Worm (Caenorhabditis elegans) whole organism, L4 larva: ENCODE results near the gene ckb-1.

Source experiments
- F10B5.3 ChIP-seq: sonication (generic microtip); optimal IDR thresholded peaks from 2 replicates; lab custom pipeline; 2016; ENCODE audit warnings: mild to moderate bottlenecking, missing genetic modification characterization, missing compliant biosample characterization
- T26A8.4 ChIP-seq: fragments of 200-800 bp; sonication (Bioruptor generic); IDR thresholded peaks from 2 replicates; pipeline ENCODE4 v1.3.6; 2022; ENCODE audit warnings: missing genetic modification characterization, missing compliant biosample characterization
- Y105C5A.15 ChIP-seq: fragments of 200-800 bp; sonication (Bioruptor generic); IDR thresholded peaks from 2 replicates; pipeline ENCODE4 v1.3.6; 2022; ENCODE audit warnings: missing genetic modification characterization, missing compliant biosample characterization
- Y48G9A.11 ChIP-seq: fragments of 200-800 bp; sonication (Bioruptor generic); IDR thresholded peaks from 2 replicates; pipeline ENCODE4 v1.3.6; 2022; ENCODE audit warnings: missing genetic modification reagents, missing genetic modification characterization, missing compliant biosample characterization
- Y5F2A.4 ChIP-seq: fragments of 200-800 bp; sonication (Bioruptor generic); optimal IDR thresholded peaks from 2 replicates; lab custom pipeline; 2018; ENCODE audit warnings: mild to moderate bottlenecking, missing genetic modification characterization, missing compliant biosample characterization
- ZK337.2 ChIP-seq: fragments of 200-800 bp; sonication (Bioruptor generic); IDR thresholded peaks from 2 replicates; pipeline ENCODE4 v1.3.6; 2022; ENCODE audit warnings: missing genetic modification reagents, missing genetic modification characterization, missing compliant biosample characterization
- aly-2 ChIP-seq: sonication (generic microtip); optimal IDR thresholded peaks from 2 replicates; lab custom pipeline; 2018; ENCODE audit warnings: missing biosample characterization, missing genetic modification characterization
- ama-1 ChIP-seq: fragments of 150-350 bp; optimal IDR thresholded peaks from 2 replicates; lab custom pipeline; 2014; ENCODE audit warnings: inconsistent platforms, mixed read lengths
- arid-1 ChIP-seq: fragments of 200-800 bp; sonication (Bioruptor generic); conservative IDR thresholded peaks from 2 replicates; pipeline ENCODE4 v1.3.6; 2022; ENCODE audit warnings: missing genetic modification reagents, missing genetic modification characterization, missing compliant biosample characterization
- ceh-20 ChIP-seq: fragments of 200-800 bp; sonication (Bioruptor generic); IDR thresholded peaks from 2 replicates; pipeline ENCODE4 v1.3.6; 2022; ENCODE audit warnings: missing genetic modification reagents, missing genetic modification characterization, missing compliant biosample characterization
- ctbp-1 ChIP-seq: fragments of 200-800 bp; sonication (Bioruptor generic); IDR thresholded peaks from 2 replicates; pipeline ENCODE4 v1.3.6; 2022; ENCODE audit warnings: missing genetic modification reagents, missing genetic modification characterization, missing compliant biosample characterization
- daf-8 ChIP-seq: fragments of 200-800 bp; sonication (Bioruptor generic); IDR thresholded peaks from 2 replicates; pipeline ENCODE4 v1.3.6; 2022; ENCODE audit warnings: missing genetic modification characterization, missing compliant biosample characterization
- dmd-6 ChIP-seq: fragments of 200-800 bp; sonication (Bioruptor generic); IDR thresholded peaks from 2 replicates; pipeline ENCODE4 v1.3.6; 2022; ENCODE audit warnings: missing genetic modification reagents, missing genetic modification characterization, missing compliant biosample characterization
- egl-43 ChIP-seq: fragments of 200-800 bp; sonication (Bioruptor generic); IDR thresholded peaks from 2 replicates; pipeline ENCODE4 v1.3.6; 2022; ENCODE audit warnings: missing genetic modification reagents, missing genetic modification characterization, missing compliant biosample characterization
- gei-8 ChIP-seq: fragments of 200-800 bp; sonication (Bioruptor generic); optimal IDR thresholded peaks from 2 replicates; lab custom pipeline; 2018; ENCODE audit warnings: mild to moderate bottlenecking, missing genetic modification characterization, missing compliant biosample characterization
- hif-1 ChIP-seq, 2 experiments: sonication (generic microtip); optimal IDR thresholded peaks; 2 replicates each; lab custom pipeline; 2016 to 2017; ENCODE audit warnings: missing compliant biosample characterization in 2 of 2, missing genetic modification characterization in 2 of 2, missing genetic modification reagents in 2 of 2, missing genotype in 2 of 2, mild to moderate bottlenecking in 1 of 2
- hmg-1.1 ChIP-seq: fragments of 200-800 bp; sonication (Bioruptor generic); IDR thresholded peaks from 2 replicates; pipeline ENCODE4 v1.3.6; 2022; ENCODE audit warnings: missing genetic modification reagents, missing genetic modification characterization, missing compliant biosample characterization
- lim-7 ChIP-seq: fragments of 200-800 bp; sonication (Bioruptor generic); IDR thresholded peaks from 2 replicates; pipeline ENCODE4 v1.3.6; 2022; ENCODE audit warnings: missing genetic modification characterization, missing compliant biosample characterization
- lin-29 ChIP-seq: fragments of 200-800 bp; sonication (Bioruptor generic); IDR thresholded peaks from 2 replicates; pipeline ENCODE4 v1.3.6; 2022; ENCODE audit warnings: missing genetic modification reagents, missing genetic modification characterization, missing compliant biosample characterization
- lsy-2 ChIP-seq, 2 experiments: fragments of 150-350 bp in 1 of 2; sonication (generic microtip) in 1 of 2; optimal IDR thresholded peaks; 2 replicates each; lab custom pipeline; 2014 to 2017; ENCODE audit warnings: missing biosample characterization in 2 of 2, missing genetic modification characterization in 2 of 2
- mep-1 ChIP-seq: fragments of 150-350 bp; sonication (generic microtip); optimal IDR thresholded peaks from 3 replicates; lab custom pipeline; 2014; ENCODE audit warnings: missing biosample characterization, missing genetic modification characterization
- nhr-48 ChIP-seq: sonication (generic microtip); optimal IDR thresholded peaks from 2 replicates; lab custom pipeline; 2016; ENCODE audit warnings: mild to moderate bottlenecking, missing genetic modification characterization, missing compliant biosample characterization
- saeg-2 ChIP-seq: fragments of 200-800 bp; sonication (Bioruptor generic); IDR thresholded peaks from 2 replicates; pipeline ENCODE4 v1.3.6; 2022; ENCODE audit warnings: missing genetic modification reagents, missing genetic modification characterization, missing compliant biosample characterization
- skn-1 ChIP-seq: fragments of 150-350 bp; optimal IDR thresholded peaks from 2 replicates; lab custom pipeline; 2014; ENCODE audit warnings: missing biosample characterization, missing genetic modification characterization
- snpc-4 ChIP-seq: fragments of 150-350 bp; optimal IDR thresholded peaks from 2 replicates; lab custom pipeline; 2014; ENCODE audit warnings: missing biosample characterization, missing genetic modification characterization
- spr-1 ChIP-seq: sonication (generic microtip); optimal IDR thresholded peaks from 2 replicates; lab custom pipeline; 2016; ENCODE audit warnings: mild to moderate bottlenecking, missing genetic modification characterization, missing compliant biosample characterization
- tra-1 ChIP-seq: fragments of 200-800 bp; sonication (Bioruptor generic); IDR thresholded peaks from 2 replicates; pipeline ENCODE4 v1.3.6; 2022; ENCODE audit warnings: missing genetic modification reagents, missing genetic modification characterization, missing compliant biosample characterization
- vab-7 ChIP-seq: fragments of 200-800 bp; sonication (Bioruptor generic); IDR thresholded peaks from 2 replicates; pipeline ENCODE4 v1.3.6; 2022; ENCODE audit warnings: missing genetic modification reagents, missing genetic modification characterization, missing compliant biosample characterization
- zag-1 ChIP-seq: fragments of 150-350 bp; optimal IDR thresholded peaks from 2 replicates; lab custom pipeline; 2014; ENCODE audit warnings: missing biosample characterization, missing genetic modification characterization
- zip-2 ChIP-seq: fragments of 150-350 bp; optimal IDR thresholded peaks from 2 replicates; lab custom pipeline; 2014; ENCODE audit warnings: missing biosample characterization, missing genetic modification characterization
- ztf-11 ChIP-seq: fragments of 150-350 bp; optimal IDR thresholded peaks from 2 replicates; lab custom pipeline; 2014; ENCODE audit warnings: missing biosample characterization, missing genetic modification characterization
- ztf-7 ChIP-seq: fragments of 150-350 bp; optimal IDR thresholded peaks from 2 replicates; lab custom pipeline; 2014; ENCODE audit warnings: missing biosample characterization, missing genetic modification characterization

ckb-1 gene

ce11 chrIII:4414041-4414440 lies 49.0 kb downstream of the ckb-1 start (continued):
- TF ChIP-seq ctbp-1 (GFP tag; lab: Robert Waterston, UW) (peak; percentile 75), lin-29 (peak; percentile 26; the same call in 1 of the 2 replicates), tra-1 (GFP tag; lab: Robert Waterston, UW) (peak; percentile 51; the same call in 1 of the 2 replicates), vab-7 (GFP tag; lab: Robert Waterston, UW) (peak; percentile 68), lsy-2 (tag; optimal IDR thresholded peaks at IDR 0.05; lab: Kevin White, UChicago) (peak; percentile 28 to 74), ztf-7 (peak; percentile 47), T26A8.4 (GFP tag; lab: Robert Waterston, UW) (peak; percentile 84), gei-8 (GFP tag; lab: Kevin White, UChicago) (peak; percentile 38), lim-7 (GFP tag; lab: Robert Waterston, UW) (peak; percentile 73), arid-1 (GFP tag; lab: Robert Waterston, UW) (peak; percentile 62), ZK337.2 (GFP tag; lab: Robert Waterston, UW) (peak; percentile 39; the same call in 1 of the 2 replicates), Y5F2A.4 (peak; percentile 65), snpc-4 (peak; percentile 90), hmg-1.1 (GFP tag; lab: Robert Waterston, UW) (peak; percentile 87), egl-43 (GFP tag; lab: Robert Waterston, UW) (peak; percentile 86), Y48G9A.11 (0 out of 2 replicates have a peak, but pooled peaks have one; percentile 39), hif-1 (tag; optimal IDR thresholded peaks at IDR 0.05; lab: Kevin White, UChicago) (peak in 1 of 2 experiments; percentile 38), dmd-6 (GFP tag; lab: Robert Waterston, UW) (peak; percentile 69), saeg-2 (peak; percentile 56; the same call in 1 of the 2 replicates), F10B5.3 (tag; lab: Kevin White, UChicago) (peak; percentile 15), mep-1 (tag; lab: Kevin White, UChicago) (peak; percentile 56)

- no peak for TF ChIP-seq nhr-48 (tag; lab: Kevin White, UChicago)
- TF ChIP-seq Y105C5A.15 (GFP tag; lab: Robert Waterston, UW), result no peak
- no peak for TF ChIP-seq spr-1 (tag; lab: Kevin White, UChicago)
- TF ChIP-seq daf-8 (GFP tag; lab: Robert Waterston, UW), result no peak
- no peak for TF ChIP-seq gei-8 (GFP tag; lab: Kevin White, UChicago)
- no peak for TF ChIP-seq ZK337.2 (GFP tag; lab: Robert Waterston, UW)
- TF ChIP-seq ztf-11 (tag; lab: Kevin White, UChicago), result no peak
- TF ChIP-seq ceh-20 (GFP tag; lab: Robert Waterston, UW), result no peak
- TF ChIP-seq lsy-2 (tag; optimal IDR thresholded peaks at IDR 0.05; lab: Kevin White, UChicago), result no peak
- no peak for TF ChIP-seq zip-2 (tag; lab: Kevin White, UChicago)
- no peak for TF ChIP-seq saeg-2
- TF ChIP-seq skn-1, result no peak
- TF ChIP-seq zag-1 (tag; lab: Kevin White, UChicago), result no peak
- TF ChIP-seq ama-1, result no peak
- TF ChIP-seq aly-2 (tag; lab: Kevin White, UChicago), result no peak
- TF ChIP-seq arid-1 (GFP tag; lab: Robert Waterston, UW), result no peak
These were observed 50.1 kb downstream of the ckb-1 start, which contains the start of gene R07E5.11 for ce11 chrIII:4415135-4415534. Gene R07E5.11, minus strand, starts transcription at chrIII:4415235.
